Worm (Caenorhabditis elegans): ENCODE measurements around the gene T08G5.1.

- no peak for TF ChIP-seq ztf-4 (tag; optimal IDR thresholded peaks at IDR 0.05)
- no peak for TF ChIP-seq snpc-4 (tag; optimal IDR thresholded peaks at IDR 0.05)
- no peak for TF ChIP-seq elt-1 (tag; optimal IDR thresholded peaks at IDR 0.05)
- no peak for TF ChIP-seq ama-1 (optimal IDR thresholded peaks at IDR 0.05)
- no peak for TF ChIP-seq lsy-2 (tag; optimal IDR thresholded peaks at IDR 0.05)
- no peak for TF ChIP-seq elt-3 (tag; optimal IDR thresholded peaks at IDR 0.05)
- no peak for TF ChIP-seq nhr-237 (tag; optimal IDR thresholded peaks at IDR 0.05)
- TF ChIP-seq unc-62 (GFP tag; optimal IDR thresholded peaks at IDR 0.05) = no peak
- TF ChIP-seq ztf-11 (tag; optimal IDR thresholded peaks at IDR 0.05) = no peak
- TF ChIP-seq R02D3.7 (tag; optimal IDR thresholded peaks at IDR 0.05) = no peak
- no peak for TF ChIP-seq nhr-10 (tag; optimal IDR thresholded peaks at IDR 0.05)
- no peak for TF ChIP-seq nhr-77 (tag; optimal IDR thresholded peaks at IDR 0.05)
Observed at ce11 chrV:14018640-14019039, at the start of gene T08G5.1, which contains the start of gene mtl-2.
